Fruit fly (Drosophila melanogaster) whole organism, embryonic: Measurements from ENCODE around the gene CG13108.

Experiments used
- Atf-2 ChIP-seq: fragments of 200-800 bp; sonication (Bioruptor generic); optimal IDR thresholded peaks from 2 replicates; lab custom pipeline; 2016; ENCODE audit warnings: missing biosample characterization, missing genetic modification characterization
- BEAF-32 ChIP-seq: fragments of 200-800 bp; sonication (Bioruptor generic); optimal IDR thresholded peaks from 3 replicates; lab custom pipeline; 2017; ENCODE audit warnings: missing biosample characterization, missing genetic modification characterization, mild to moderate bottlenecking, moderate library complexity, missing genetic modification reagents
- CG11247 ChIP-seq: fragments of 200-800 bp; sonication (Bioruptor generic); IDR thresholded peaks from 2 replicates; pipeline ENCODE4 v1.3.6; 2022; ENCODE audit warnings: missing biosample characterization, missing genetic modification characterization
- CG13123 ChIP-seq: fragments of 200-800 bp; sonication (Bioruptor generic); optimal IDR thresholded peaks from 2 replicates; lab custom pipeline; 2016; ENCODE audit warnings: missing biosample characterization, missing genetic modification characterization
- CG15269 ChIP-seq: fragments of 200-800 bp; sonication (Bioruptor generic); optimal IDR thresholded peaks from 2 replicates; lab custom pipeline; 2018; ENCODE audit warnings: missing biosample characterization, mild to moderate bottlenecking, missing genetic modification characterization, moderate library complexity
- CG1529 ChIP-seq: fragments of 200-800 bp; sonication (Bioruptor generic); optimal IDR thresholded peaks from 3 replicates; lab custom pipeline; 2018; ENCODE audit warnings: missing biosample characterization, missing genetic modification characterization
- CG1602 ChIP-seq: fragments of 200-800 bp; sonication (Bioruptor generic); optimal IDR thresholded peaks from 3 replicates; lab custom pipeline; 2016; ENCODE audit warnings: missing biosample characterization, missing genetic modification characterization
- CG16815 ChIP-seq: fragments of 200-800 bp; sonication (Bioruptor generic); optimal IDR thresholded peaks from 3 replicates; lab custom pipeline; 2017; ENCODE audit warnings: missing biosample characterization, mild to moderate bottlenecking, missing genetic modification characterization
- CG17328 ChIP-seq: fragments of 200-800 bp; sonication (Bioruptor generic); IDR thresholded peaks from 2 replicates; pipeline ENCODE4 v1.3.6; 2022; ENCODE audit warnings: missing biosample characterization, missing genetic modification characterization
- CG17829 ChIP-seq: fragments of 200-800 bp; optimal IDR thresholded peaks from 2 replicates; lab custom pipeline; 2019; ENCODE audit warnings: missing biosample characterization, mild to moderate bottlenecking, missing genetic modification characterization, moderate library complexity
- CG2116 ChIP-seq: fragments of 200-800 bp; sonication (Bioruptor generic); optimal IDR thresholded peaks from 3 replicates; lab custom pipeline; 2018; ENCODE audit warnings: missing biosample characterization, mild to moderate bottlenecking, missing genetic modification characterization
- CG2202 ChIP-seq: fragments of 200-800 bp; sonication (Bioruptor generic); optimal IDR thresholded peaks from 2 replicates; lab custom pipeline; 2018; ENCODE audit warnings: missing biosample characterization, mild to moderate bottlenecking, missing genetic modification characterization
- CG31441 ChIP-seq: fragments of 200-800 bp; sonication (Bioruptor generic); IDR thresholded peaks from 2 replicates; pipeline ENCODE4 v1.3.6; 2022; ENCODE audit warnings: missing biosample characterization, missing genetic modification characterization
- CG3281 ChIP-seq: fragments of 200-800 bp; sonication (Bioruptor generic); optimal IDR thresholded peaks from 3 replicates; lab custom pipeline; 2017; ENCODE audit warnings: missing biosample characterization, mild to moderate bottlenecking, missing genetic modification characterization
- CG34376 ChIP-seq: fragments of 200-800 bp; sonication (Bioruptor generic); optimal IDR thresholded peaks from 2 replicates; lab custom pipeline; 2018; ENCODE audit warnings: missing biosample characterization, mild to moderate bottlenecking, missing genetic modification characterization
- CG4282 ChIP-seq: fragments of 200-800 bp; sonication (Bioruptor generic); optimal IDR thresholded peaks from 2 replicates; lab custom pipeline; 2016; ENCODE audit warnings: missing biosample characterization, missing genetic modification characterization
- CG5245 ChIP-seq: fragments of 200-800 bp; sonication (Bioruptor generic); optimal IDR thresholded peaks from 3 replicates; lab custom pipeline; 2016; ENCODE audit warnings: missing biosample characterization, missing genetic modification characterization
- CG9817 ChIP-seq: fragments of 200-800 bp; sonication (Bioruptor generic); optimal IDR thresholded peaks from 2 replicates; lab custom pipeline; 2018; ENCODE audit warnings: missing biosample characterization, mild to moderate bottlenecking, missing genetic modification characterization, moderate library complexity
- CG9876 ChIP-seq: fragments of 200-800 bp; sonication (Bioruptor generic); optimal IDR thresholded peaks from 2 replicates; lab custom pipeline; 2016; ENCODE audit warnings: missing biosample characterization, missing genetic modification characterization
- CoRest ChIP-seq: fragments of 200-800 bp; sonication (Bioruptor generic); optimal IDR thresholded peaks from 3 replicates; lab custom pipeline; 2018; ENCODE audit warnings: missing biosample characterization, mild to moderate bottlenecking, missing genetic modification characterization, moderate library complexity
- Dip2 ChIP-seq: fragments of 200-800 bp; sonication (Bioruptor generic); IDR thresholded peaks from 2 replicates; pipeline ENCODE4 v1.3.6; 2022; ENCODE audit warnings: missing biosample characterization, missing genetic modification characterization
- Ets97D ChIP-seq: fragments of 200-800 bp; sonication (Bioruptor generic); optimal IDR thresholded peaks from 3 replicates; lab custom pipeline; 2016; ENCODE audit warnings: missing biosample characterization, missing genetic modification characterization
- Hmr ChIP-seq: fragments of 200-800 bp; sonication (Bioruptor generic); optimal IDR thresholded peaks from 3 replicates; lab custom pipeline; 2017; ENCODE audit warnings: mild to moderate bottlenecking, missing biosample characterization, missing genetic modification reagents, missing genetic modification characterization
- Hr39 ChIP-seq: fragments of >200 bp; optimal IDR thresholded peaks from 2 replicates; lab custom pipeline; 2017
- Lhr ChIP-seq: fragments of 200-800 bp; sonication (Bioruptor generic); optimal IDR thresholded peaks from 3 replicates; lab custom pipeline; 2017; ENCODE audit warnings: mild to moderate bottlenecking, missing biosample characterization, missing genetic modification reagents, missing genetic modification characterization
- MBD-R2 ChIP-seq: fragments of 200-800 bp; sonication (Bioruptor generic); IDR thresholded peaks from 2 replicates; pipeline ENCODE4 v1.3.6; 2022; ENCODE audit warnings: missing biosample characterization, missing genetic modification characterization
- Med ChIP-seq: fragments of 200-800 bp; sonication (Bioruptor generic); peaks from one replicate; lab custom pipeline; 2016; ENCODE audit warnings: missing biosample characterization, missing genetic modification characterization, mild to moderate bottlenecking, inconsistent platforms, moderate library complexity
- NC2α ChIP-seq: fragments of 200-800 bp; sonication (Bioruptor generic); optimal IDR thresholded peaks from 2 replicates; lab custom pipeline; 2016; ENCODE audit warnings: missing biosample characterization, missing genetic modification characterization
- Opbp ChIP-seq: fragments of 200-800 bp; sonication (Bioruptor generic); IDR thresholded peaks from 3 replicates; pipeline ENCODE4 v1.3.6; 2022; ENCODE audit warnings: missing biosample characterization, missing genetic modification characterization; ENCODE audit not compliant: partially characterized antibody
- Side ChIP-seq: fragments of 200-800 bp; sonication (Bioruptor generic); optimal IDR thresholded peaks from 2 replicates; lab custom pipeline; 2016; ENCODE audit warnings: missing biosample characterization, missing genetic modification characterization
- Sin3A ChIP-seq: fragments of >200 bp; optimal IDR thresholded peaks from 2 replicates; lab custom pipeline; 2018
- Sox102F ChIP-seq: fragments of 200-800 bp; sonication (Bioruptor generic); optimal IDR thresholded peaks from 2 replicates; lab custom pipeline; 2018; ENCODE audit warnings: missing biosample characterization, mild to moderate bottlenecking, missing genetic modification characterization, moderate library complexity
- bab2 ChIP-seq: fragments of 200-800 bp; sonication (Bioruptor generic); optimal IDR thresholded peaks from 2 replicates; lab custom pipeline; 2016; ENCODE audit warnings: missing biosample characterization, missing genetic modification characterization
- chif ChIP-seq, 2 experiments: fragments of 200-800 bp; sonication (Bioruptor generic); optimal IDR thresholded peaks; 3 replicates each; lab custom pipeline; 2016; ENCODE audit warnings: missing biosample characterization in 2 of 2, missing genetic modification characterization in 2 of 2
- chinmo ChIP-seq: fragments of 200-800 bp; sonication (Bioruptor generic); IDR thresholded peaks from 4 replicates; pipeline ENCODE4 v1.3.6; 2022; ENCODE audit warnings: missing biosample characterization, missing genetic modification characterization; ENCODE audit not compliant: partially characterized antibody
- ems ChIP-seq: fragments of 200-800 bp; sonication (Bioruptor generic); optimal IDR thresholded peaks from 3 replicates; lab custom pipeline; 2016; ENCODE audit warnings: missing biosample characterization, missing genetic modification characterization
- en ChIP-seq: fragments of 200-800 bp; sonication (Bioruptor generic); optimal IDR thresholded peaks from 2 replicates; lab custom pipeline; 2016; ENCODE audit warnings: missing biosample characterization, missing genetic modification characterization
- fd3F ChIP-seq: fragments of 200-800 bp; sonication (Bioruptor generic); optimal IDR thresholded peaks from 2 replicates; lab custom pipeline; 2018; ENCODE audit warnings: missing biosample characterization, mild to moderate bottlenecking, missing genetic modification characterization, moderate library complexity
- gem ChIP-seq: fragments of 200-800 bp; sonication (Bioruptor generic); optimal IDR thresholded peaks from 2 replicates; lab custom pipeline; 2019; ENCODE audit warnings: missing biosample characterization, mild to moderate bottlenecking, missing genetic modification characterization, moderate library complexity
- jumu ChIP-seq: fragments of 200-800 bp; sonication (Bioruptor generic); optimal IDR thresholded peaks from 3 replicates; lab custom pipeline; 2016; ENCODE audit warnings: missing biosample characterization, missing genetic modification characterization
- klu ChIP-seq: fragments of 200-800 bp; sonication (Bioruptor generic); IDR thresholded peaks from 2 replicates; pipeline ENCODE4 v1.3.6; 2022; ENCODE audit warnings: missing biosample characterization, missing genetic modification characterization
- nom ChIP-seq: fragments of 200-800 bp; sonication (Bioruptor generic); optimal IDR thresholded peaks from 2 replicates; lab custom pipeline; 2017; ENCODE audit warnings: missing biosample characterization, missing genetic modification characterization, mild to moderate bottlenecking, moderate library complexity, missing genetic modification reagents
- pnt ChIP-seq: fragments of 200-800 bp; sonication (Bioruptor generic); optimal IDR thresholded peaks from 3 replicates; lab custom pipeline; 2016; ENCODE audit warnings: missing biosample characterization, missing genetic modification characterization
- prd ChIP-seq, 3 experiments: fragments of >200 bp in 2 of 3; fragments of 200-800 bp in 1 of 3; sonication (Bioruptor generic) in 1 of 3; optimal IDR thresholded peaks in 2 of 3; IDR thresholded peaks in 1 of 3; 2 replicates in 2 of 3; 3 replicates in 1 of 3; pipeline versions ENCODE4 v1.3.6 to Lab custom; 2017 to 2022; ENCODE audit warnings: missing biosample characterization in 1 of 3, missing genetic modification characterization in 1 of 3
- run ChIP-seq: fragments of 200-800 bp; sonication (Bioruptor generic); optimal IDR thresholded peaks from 3 replicates; lab custom pipeline; 2018; ENCODE audit warnings: missing biosample characterization, mild to moderate bottlenecking, missing genetic modification characterization
- shn ChIP-seq: fragments of 200-800 bp; sonication (Bioruptor generic); optimal IDR thresholded peaks from 3 replicates; lab custom pipeline; 2016; ENCODE audit warnings: missing biosample characterization, missing genetic modification characterization
- toy ChIP-seq: fragments of 200-800 bp; sonication (Bioruptor generic); IDR thresholded peaks from 2 replicates; pipeline ENCODE4 v1.3.6; 2022; ENCODE audit warnings: missing biosample characterization, missing genetic modification characterization
- twi ChIP-seq: fragments of 200-800 bp; optimal IDR thresholded peaks from 2 replicates; lab custom pipeline; 2019; ENCODE audit warnings: missing biosample characterization, mild to moderate bottlenecking, missing genetic modification characterization, moderate library complexity
- vvl ChIP-seq: fragments of 200-800 bp; sonication (Bioruptor generic); IDR thresholded peaks from 2 replicates; pipeline ENCODE4 v1.3.6; 2022; ENCODE audit warnings: missing biosample characterization, missing genetic modification characterization
- wor ChIP-seq: fragments of 200-800 bp; sonication (Bioruptor generic); IDR thresholded peaks from 2 replicates; pipeline ENCODE4 v1.3.6; 2022; ENCODE audit warnings: missing biosample characterization, missing genetic modification characterization

The CG13108 gene

dm6 chr2L:9168014-9168651, 4.1 kb downstream of the CG13108 start (continued):
- TF ChIP-seq CG2116 (GFP tag; lab: Kevin White, UChicago) (no peak), pnt (GFP tag; lab: Kevin White, UChicago) (peak; percentile 5), CG9817 (tag; lab: Kevin White, UChicago) (peak; percentile 57), bab2 (GFP tag; lab: Kevin White, UChicago) (peak; percentile 23), fd3F (peak; percentile 57), chif (GFP tag; optimal IDR thresholded peaks at IDR 0.05; lab: Kevin White, UChicago) (peak in 1 of 2 experiments; percentile 34), Side (no peak), CG1602 (GFP tag; lab: Kevin White, UChicago) (peak; percentile 59), Med (GFP tag; lab: Kevin White, UChicago) (peak; percentile 83), CG5245 (GFP tag; lab: Kevin White, UChicago) (peak; percentile 68), Opbp (no peak), prd (optimal IDR thresholded peaks at IDR 0.05; lab: Kevin White, UChicago) (no peak), prd (GFP tag; IDR thresholded peaks at IDR 0.05; lab: Robert Waterston, UW) (peak; percentile 84), Dip2 (no peak), CG34376 (GFP tag; lab: Kevin White, UChicago) (no peak), CoRest (peak; percentile 58), CG4282 (GFP tag; lab: Kevin White, UChicago) (no peak), CG17829 (peak; percentile 48), vvl (GFP tag; lab: Robert Waterston, UW) (peak; percentile 73), Atf-2 (GFP tag; lab: Kevin White, UChicago) (no peak), Lhr (GFP tag; lab: Kevin White, UChicago) (no peak), NC2α (GFP tag; lab: Kevin White, UChicago) (no peak), CG3281 (GFP tag; lab: Kevin White, UChicago) (peak; percentile 65), Hmr (GFP tag; lab: Kevin White, UChicago) (peak; percentile 66), CG17328 (GFP tag; lab: Robert Waterston, UW) (peak; percentile 80), CG13123 (GFP tag; lab: Kevin White, UChicago) (no peak), wor (GFP tag; lab: Robert Waterston, UW) (peak; percentile 60), twi (no peak), Ets97D (peak; percentile 10), chinmo (GFP tag; lab: Robert Waterston, UW) (no peak), toy (no peak), Sox102F (GFP tag; lab: Kevin White, UChicago) (peak; percentile 85), CG2202 (tag; lab: Kevin White, UChicago) (no peak), MBD-R2 (GFP tag; lab: Robert Waterston, UW) (peak; percentile 9; the same call in 1 of the 2 replicates), jumu (GFP tag; lab: Kevin White, UChicago) (no peak), ems (GFP tag; lab: Kevin White, UChicago) (peak; percentile 33), CG31441 (GFP tag; lab: Robert Waterston, UW) (peak; percentile 76), gem (tag; lab: Kevin White, UChicago) (peak; percentile 83), Hr39 (lab: Kevin White, UChicago) (no peak), CG11247 (GFP tag; lab: Robert Waterston, UW) (0 out of 2 replicates have a peak, but pooled peaks have one; percentile 46), shn (no peak), Sin3A (no peak), en (GFP tag; lab: Kevin White, UChicago) (no peak), CG15269 (tag; lab: Kevin White, UChicago) (peak; percentile 79), run (tag; lab: Kevin White, UChicago) (no peak), klu (GFP tag; lab: Robert Waterston, UW) (no peak), CG9876 (GFP tag; lab: Kevin White, UChicago) (no peak), CG16815 (peak; percentile 40), nom (peak; percentile 66), BEAF-32 (GFP tag; lab: Kevin White, UChicago) (no peak), CG1529 (peak; percentile 25)
